Worm (Caenorhabditis elegans): ENCODE measurements around the gene srh-234.

DNA sequence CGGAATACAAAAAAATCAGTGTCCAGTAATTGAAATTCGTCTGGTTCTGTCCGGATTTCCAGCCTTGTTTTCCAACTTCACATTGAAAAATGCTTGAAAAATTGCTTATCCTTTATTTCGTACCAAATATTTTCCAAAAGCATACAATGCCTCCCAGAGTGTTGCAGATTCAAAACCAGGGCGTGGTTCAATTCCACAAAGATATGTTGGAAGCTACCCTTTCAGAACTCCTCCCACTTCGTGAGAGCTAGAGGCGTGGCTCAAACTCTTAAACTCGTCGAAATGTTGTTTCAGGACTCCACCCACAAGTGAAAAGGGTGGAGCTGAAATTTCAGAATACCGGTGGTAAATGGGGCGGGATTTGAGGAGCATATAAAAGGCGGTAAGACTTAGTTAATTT is 24.2 kb upstream of the srh-234 start, which contains the start of gene C12D5.3:
- no peak for TF ChIP-seq hnd-1 (tag; optimal IDR thresholded peaks at IDR 0.05)
- no peak for TF ChIP-seq F13C5.2 (tag; optimal IDR thresholded peaks at IDR 0.05)
- no peak for TF ChIP-seq scrt-1 (GFP tag; IDR thresholded peaks at IDR 0.05)
- TF ChIP-seq aly-1 (tag; optimal IDR thresholded peaks at IDR 0.05): no peak
- no peak for TF ChIP-seq ceh-36 (tag; optimal IDR thresholded peaks at IDR 0.05)
- TF ChIP-seq sea-1 (GFP tag; conservative IDR thresholded peaks at IDR 0.05): no peak
- no peak for TF ChIP-seq ama-1 (optimal IDR thresholded peaks at IDR 0.05)
- no peak for TF ChIP-seq flt-1 (GFP tag; IDR thresholded peaks at IDR 0.05)
- no peak for TF ChIP-seq hmg-4 (GFP tag; optimal IDR thresholded peaks at IDR 0.05)
- no peak for TF ChIP-seq ets-7 (tag; optimal IDR thresholded peaks at IDR 0.05)
- TF ChIP-seq tbx-37 (GFP tag; conservative IDR thresholded peaks at IDR 0.05): no peak
- TF ChIP-seq tra-4 (tag; optimal IDR thresholded peaks at IDR 0.05): no peak
- no peak for TF ChIP-seq hmbx-1 (tag; optimal IDR thresholded peaks at IDR 0.05)
